Fruit fly (Drosophila melanogaster): ENCODE measurements around the gene Reph.

Reph gene

DNA sequence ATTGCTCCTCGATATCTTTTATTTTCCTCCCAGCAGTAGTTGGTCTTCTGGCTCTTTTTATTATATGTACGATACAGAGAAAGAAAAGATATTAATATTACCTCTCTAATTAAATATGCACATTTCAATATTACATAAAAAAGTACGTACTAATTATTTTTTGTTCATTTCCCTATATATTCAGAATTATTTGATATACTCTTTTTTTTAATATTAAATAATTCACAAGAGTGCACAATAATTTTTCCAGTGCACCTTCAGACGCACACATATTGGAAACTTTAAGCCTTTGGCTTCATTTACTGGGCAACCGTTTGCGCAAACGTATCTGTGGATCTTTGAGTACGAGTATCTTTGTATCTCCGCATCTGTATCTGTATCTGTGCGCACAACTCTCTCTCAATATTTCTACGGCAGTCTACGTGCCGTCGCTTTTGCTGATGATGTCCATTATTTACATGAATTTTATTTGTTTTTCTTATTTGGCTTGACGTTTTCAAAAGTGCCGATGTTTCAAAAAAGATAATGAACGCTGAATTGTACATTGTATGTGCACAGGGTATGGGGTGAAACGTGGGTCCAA is 26.6 kb upstream of the Reph start (continued):
- peak; percentile 89 for TF ChIP-seq sqz (GFP tag; optimal IDR thresholded peaks at IDR 0.05)
- TF ChIP-seq org-1 (GFP tag; optimal IDR thresholded peaks at IDR 0.05) = peak; percentile 69
- TF ChIP-seq crp (GFP tag; optimal IDR thresholded peaks at IDR 0.05) = peak in 1 of 2 experiments; percentile 35
- TF ChIP-seq eyg (GFP tag; optimal IDR thresholded peaks at IDR 0.05) = no peak
- TF ChIP-seq Mrtf (GFP tag; IDR thresholded peaks at IDR 0.05) = peak; percentile 31; the same call in 1 of the 3 replicates
- no peak for TF ChIP-seq aop (GFP tag; IDR thresholded peaks at IDR 0.05)
- no peak for TF ChIP-seq CG8478 (optimal IDR thresholded peaks at IDR 0.05)
- no peak for TF ChIP-seq sr (GFP tag; IDR thresholded peaks at IDR 0.05)
- peak; percentile 73 for TF ChIP-seq Fer1 (GFP tag; optimal IDR thresholded peaks at IDR 0.05)
- peak; percentile 27 for TF ChIP-seq CG18476 (GFP tag; optimal IDR thresholded peaks at IDR 0.05)
- TF ChIP-seq CG12219 (GFP tag; optimal IDR thresholded peaks at IDR 0.05) = peak; percentile 37
- peak; percentile 96 for TF ChIP-seq CG14710 (tag; optimal IDR thresholded peaks at IDR 0.05)
- peak; percentile 92 for TF ChIP-seq Xrp1 (GFP tag; IDR thresholded peaks at IDR 0.05)
- TF ChIP-seq MTF-1 (GFP tag; optimal IDR thresholded peaks at IDR 0.05; ENCODE audit: borderline replicate concordance) = peak; percentile 23
- TF ChIP-seq Hmr (GFP tag; optimal IDR thresholded peaks at IDR 0.05) = peak; percentile 82
- TF ChIP-seq gce (GFP tag; IDR thresholded peaks at IDR 0.05) = peak; percentile 81
- TF ChIP-seq Bdp1 (GFP tag; optimal IDR thresholded peaks at IDR 0.05) = peak; percentile 28
- peak; percentile 81 for TF ChIP-seq lab (GFP tag; optimal IDR thresholded peaks at IDR 0.05)
- peak; percentile 58 for TF ChIP-seq Abd-B (GFP tag; optimal IDR thresholded peaks at IDR 0.05)
- peak; percentile 62 for TF ChIP-seq onecut (GFP tag; IDR thresholded peaks at IDR 0.05)
- TF ChIP-seq CG17361 (GFP tag; IDR thresholded peaks at IDR 0.05) = peak; percentile 90
- peak; percentile 58; the same call in 1 of the 2 replicates for TF ChIP-seq CG14014 (GFP tag; IDR thresholded peaks at IDR 0.05)
- peak in 1 of 3 experiments; percentile 92 for TF ChIP-seq lola (GFP tag; optimal IDR thresholded peaks at IDR 0.05)
- TF ChIP-seq pb (GFP tag; optimal IDR thresholded peaks at IDR 0.05) = no peak
- TF ChIP-seq Jarid2 (GFP tag; optimal IDR thresholded peaks at IDR 0.05) = peak; percentile 57
- TF ChIP-seq grau (tag; optimal IDR thresholded peaks at IDR 0.05) = peak; percentile 92
- no peak for TF ChIP-seq Myb (GFP tag; optimal IDR thresholded peaks at IDR 0.05)
- 0 out of 2 replicates have a peak, but pooled peaks have one; percentile 20 for TF ChIP-seq Taf1 (GFP tag; IDR thresholded peaks at IDR 0.05)
- TF ChIP-seq row (GFP tag; IDR thresholded peaks at IDR 0.05) = peak; percentile 88
- TF ChIP-seq CG43689 (GFP tag; IDR thresholded peaks at IDR 0.05) = peak; percentile 59; the same call in 1 of the 2 replicates
- TF ChIP-seq CG11695 (GFP tag; IDR thresholded peaks at IDR 0.05) = peak; percentile 80; the same call in 2 of the 3 replicates
- no peak for TF ChIP-seq h (optimal IDR thresholded peaks at IDR 0.05)
- TF ChIP-seq zfh2 (GFP tag; optimal IDR thresholded peaks at IDR 0.05) = no peak
- TF ChIP-seq nom (GFP tag; optimal IDR thresholded peaks at IDR 0.05) = peak; percentile 89
- peak; percentile 98 for TF ChIP-seq CG15696 (tag; optimal IDR thresholded peaks at IDR 0.05)
- TF ChIP-seq CG11247 (GFP tag; IDR thresholded peaks at IDR 0.05) = peak; percentile 54; the same call in 1 of the 2 replicates
- no peak for TF ChIP-seq wek (GFP tag; optimal IDR thresholded peaks at IDR 0.05)
- peak; percentile 57; the same call in 1 of the 2 replicates for TF ChIP-seq MBD-R2 (GFP tag; IDR thresholded peaks at IDR 0.05)
- TF ChIP-seq CG10654 (GFP tag; optimal IDR thresholded peaks at IDR 0.05) = peak; percentile 55
- peak; percentile 92 for TF ChIP-seq tgo (GFP tag; IDR thresholded peaks at IDR 0.05)
- peak; percentile 30 for TF ChIP-seq CG2120 (GFP tag; optimal IDR thresholded peaks at IDR 0.05)
- no peak for TF ChIP-seq bbx (GFP tag; IDR thresholded peaks at IDR 0.05; ENCODE audit: partially characterized antibody)
- TF ChIP-seq sim (GFP tag; IDR thresholded peaks at IDR 0.05) = peak; percentile 85
- TF ChIP-seq CG6654 (GFP tag; optimal IDR thresholded peaks at IDR 0.05) = peak; percentile 23
- peak; percentile 84 for TF ChIP-seq lmd (GFP tag; IDR thresholded peaks at IDR 0.05)
- peak; percentile 90 for TF ChIP-seq Spps (tag; optimal IDR thresholded peaks at IDR 0.05)
- TF ChIP-seq CG31388 (GFP tag; optimal IDR thresholded peaks at IDR 0.05) = peak; percentile 58
- TF ChIP-seq Nf-YC (tag; optimal IDR thresholded peaks at IDR 0.05) = peak; percentile 75
- TF ChIP-seq Bgb (GFP tag; IDR thresholded peaks at IDR 0.05; ENCODE audit: partially characterized antibody) = no peak
- peak; percentile 37 for TF ChIP-seq CG15514 (GFP tag; optimal IDR thresholded peaks at IDR 0.05)
